Fruit fly (Drosophila melanogaster) ovary, adult (tissue): Measurements from ENCODE around the gene CG32640.

Experiments
- CG17801 ChIP-seq: fragments of 200-800 bp; optimal IDR thresholded peaks from 2 replicates; lab custom pipeline; 2019; ENCODE audit warnings: missing biosample characterization, mild to moderate bottlenecking, missing genetic modification characterization, moderate library complexity; ENCODE audit not compliant: partially characterized antibody

Gene CG32640

dm6 chrX:13221835-13222234, 44.0 kb downstream of the CG32640 start:
- no peak for TF ChIP-seq CG17801 (GFP tag; lab: Kevin White, UChicago)

dm6 chrX:13224846-13225245, 47.0 kb downstream of the CG32640 start:
- no peak for TF ChIP-seq CG17801 (GFP tag; lab: Kevin White, UChicago)

- TF ChIP-seq CG17801 (GFP tag; lab: Kevin White, UChicago): no peak
Measured at dm6 chrX:13226478-13226877, 48.7 kb downstream of the CG32640 start.

- no peak for TF ChIP-seq CG17801 (GFP tag; lab: Kevin White, UChicago)
Measured at dm6 chrX:13227505-13228207, 49.9 kb downstream of the CG32640 start.
